Fruit fly (Drosophila melanogaster) whole organism, wandering third instar larva: ENCODE data around the gene CG13039.

Experiments used
- Abd-B ChIP-seq: fragments of >200 bp; optimal IDR thresholded peaks from 2 replicates; lab custom pipeline; 2017; ENCODE audit warnings: missing biosample characterization, missing genetic modification characterization
- CG32264 ChIP-seq: fragments of 200-800 bp; sonication (Bioruptor generic); optimal IDR thresholded peaks from 2 replicates; lab custom pipeline; 2016; ENCODE audit warnings: missing biosample characterization, missing genetic modification characterization
- CG9705 ChIP-seq: fragments of 200-800 bp; sonication (Bioruptor generic); optimal IDR thresholded peaks from 2 replicates; lab custom pipeline; 2018; ENCODE audit warnings: missing biosample characterization, mild to moderate bottlenecking, missing genetic modification characterization
- CrebA ChIP-seq: fragments of 200-800 bp; sonication (Bioruptor generic); optimal IDR thresholded peaks from 2 replicates; lab custom pipeline; 2016; ENCODE audit warnings: missing biosample characterization, mild to moderate bottlenecking, missing genetic modification characterization, borderline replicate concordance
- Dfd ChIP-seq: fragments of >200 bp; optimal IDR thresholded peaks from 2 replicates; lab custom pipeline; 2017; ENCODE audit warnings: missing biosample characterization, missing genetic modification characterization
- Dif ChIP-seq: fragments of 200-275, 200-300 bp; sonication (Bioruptor generic); optimal IDR thresholded peaks from 2 replicates; lab custom pipeline; 2018; ENCODE audit warnings: missing biosample characterization, missing genetic modification characterization; ENCODE audit not compliant: partially characterized antibody
- GATAd ChIP-seq: sonication (Bioruptor generic); optimal IDR thresholded peaks from 2 replicates; lab custom pipeline; 2016; ENCODE audit warnings: missing biosample characterization, missing genetic modification characterization
- HLH106 ChIP-seq: fragments of 200-800 bp; optimal IDR thresholded peaks from 3 replicates; lab custom pipeline; 2019; ENCODE audit warnings: missing biosample characterization, mild to moderate bottlenecking, missing genetic modification characterization, moderate library complexity
- Hnf4 ChIP-seq: fragments of 200-800 bp; sonication (Bioruptor generic); optimal IDR thresholded peaks from 2 replicates; lab custom pipeline; 2016; ENCODE audit warnings: missing biosample characterization, mild to moderate bottlenecking, missing genetic modification characterization
- Hr78 ChIP-seq: fragments of >200 bp; optimal IDR thresholded peaks from 2 replicates; lab custom pipeline; 2017; ENCODE audit warnings: missing biosample characterization, missing genetic modification characterization
- Hr83 ChIP-seq: fragments of 200-300 bp; sonication (Bioruptor generic); optimal IDR thresholded peaks from 2 replicates; lab custom pipeline; 2016; ENCODE audit warnings: missing biosample characterization, mild to moderate bottlenecking, missing genetic modification characterization, moderate library complexity; ENCODE audit not compliant: poor library complexity, severe bottlenecking
- Jra ChIP-seq: sonication (Bioruptor generic); optimal IDR thresholded peaks from 2 replicates; lab custom pipeline; 2016; ENCODE audit warnings: missing biosample characterization, missing genetic modification characterization
- Myc ChIP-seq: fragments of >200 bp; optimal IDR thresholded peaks from 2 replicates; lab custom pipeline; 2017
- N ChIP-seq: fragments of >200 bp; optimal IDR thresholded peaks from 2 replicates; lab custom pipeline; 2018; ENCODE audit warnings: missing biosample characterization, missing external identifiers, missing genetic modification characterization
- Rel ChIP-seq, 2 experiments: fragments of 200-800 bp; sonication (Bioruptor generic) in 1 of 2; optimal IDR thresholded peaks; 2 replicates in 1 of 2; 3 replicates in 1 of 2; lab custom pipeline; 2016 to 2019; ENCODE audit warnings: mild to moderate bottlenecking in 2 of 2, missing biosample characterization in 2 of 2, missing genetic modification characterization in 2 of 2, moderate library complexity in 1 of 2
- Sp1 ChIP-seq: fragments of 200-800 bp; sonication (Bioruptor generic); optimal IDR thresholded peaks from 3 replicates; lab custom pipeline; 2019; ENCODE audit warnings: missing biosample characterization, mild to moderate bottlenecking, missing genetic modification characterization, moderate library complexity
- Vsx2 ChIP-seq: fragments of 200-300, 225-300 bp; sonication (Bioruptor generic); optimal IDR thresholded peaks from 2 replicates; lab custom pipeline; 2018; ENCODE audit warnings: missing biosample characterization, missing genetic modification characterization; ENCODE audit not compliant: partially characterized antibody
- dl ChIP-seq, 2 experiments: fragments of 175-275, 200-275 bp in 1 of 2; fragments of 200-275 bp in 1 of 2; sonication (Bioruptor generic); optimal IDR thresholded peaks; lab custom pipeline; 2018; ENCODE audit warnings: mild to moderate bottlenecking in 2 of 2, missing biosample characterization in 2 of 2, missing genetic modification characterization in 2 of 2, moderate library complexity in 2 of 2; ENCODE audit not compliant: partially characterized antibody in 2 of 2, insufficient read depth in 1 of 2
- dmrt93B ChIP-seq: fragments of 200-800 bp; sonication (Bioruptor generic); optimal IDR thresholded peaks from 2 replicates; lab custom pipeline; 2018; ENCODE audit warnings: missing biosample characterization, mild to moderate bottlenecking, missing genetic modification characterization
- dsf ChIP-seq: sonication (Bioruptor generic); optimal IDR thresholded peaks from 2 replicates; lab custom pipeline; 2016; ENCODE audit warnings: missing biosample characterization, missing genetic modification characterization, borderline replicate concordance
- ey ChIP-seq: fragments of 200-800 bp; sonication (Bioruptor generic); optimal IDR thresholded peaks from 2 replicates; lab custom pipeline; 2016; ENCODE audit warnings: missing biosample characterization, missing genetic modification characterization
- foxo ChIP-seq, 2 experiments: fragments of 200-800 bp; sonication (Bioruptor generic); optimal IDR thresholded peaks; 2 replicates in 1 of 2; 3 replicates in 1 of 2; lab custom pipeline; 2016 to 2017; ENCODE audit warnings: missing biosample characterization in 2 of 2, missing genetic modification characterization in 2 of 2
- h ChIP-seq: fragments of 200-800 bp; sonication (Bioruptor generic); optimal IDR thresholded peaks from 3 replicates; lab custom pipeline; 2016; ENCODE audit warnings: missing biosample characterization, mild to moderate bottlenecking, missing genetic modification characterization
- jim ChIP-seq: fragments of 175-275, 200-325 bp; sonication (Bioruptor generic); optimal IDR thresholded peaks from 2 replicates; lab custom pipeline; 2016; ENCODE audit warnings: missing biosample characterization, mild to moderate bottlenecking, missing genetic modification characterization
- lola ChIP-seq: fragments of >200 bp; optimal IDR thresholded peaks from 2 replicates; lab custom pipeline; 2017; ENCODE audit warnings: missing biosample characterization, missing genetic modification characterization
- pan ChIP-seq: fragments of >200 bp; optimal IDR thresholded peaks from 2 replicates; lab custom pipeline; 2017
- psq ChIP-seq: fragments of 200-800 bp; sonication (Bioruptor generic); optimal IDR thresholded peaks from 3 replicates; lab custom pipeline; 2017; ENCODE audit warnings: missing biosample characterization, mild to moderate bottlenecking, missing genetic modification characterization, moderate library complexity
- rgr ChIP-seq: fragments of 200-800 bp; sonication (Bioruptor generic); optimal IDR thresholded peaks from 3 replicates; lab custom pipeline; 2016; ENCODE audit warnings: missing biosample characterization, mild to moderate bottlenecking, missing genetic modification characterization
- sage ChIP-seq: fragments of 200-800 bp; sonication (Bioruptor generic); optimal IDR thresholded peaks from 2 replicates; lab custom pipeline; 2016; ENCODE audit warnings: missing biosample characterization, mild to moderate bottlenecking, missing genetic modification characterization
- sv ChIP-seq: fragments of 200-800 bp; sonication (Bioruptor generic); optimal IDR thresholded peaks from 3 replicates; lab custom pipeline; 2016; ENCODE audit warnings: missing biosample characterization, missing genetic modification characterization
- usp ChIP-seq: fragments of >200 bp; optimal IDR thresholded peaks from 2 replicates; lab custom pipeline; 2017; ENCODE audit warnings: missing biosample characterization, missing genetic modification characterization

The CG13039 gene

dm6 chr3L:16347914-16348313 is 21.4 kb upstream of the CG13039 start, which contains the start of gene mRpS34:
TSS of gene mRpS34 (plus strand) at chr3L:16348074.
- TF ChIP-seq rgr (GFP tag; lab: Kevin White, UChicago) = no peak
- no peak for TF ChIP-seq lola (GFP tag; lab: Kevin White, UChicago)
- TF ChIP-seq Hr78 (GFP tag; lab: Kevin White, UChicago) = no peak
- no peak for TF ChIP-seq Abd-B (GFP tag; lab: Kevin White, UChicago)
- TF ChIP-seq Jra (GFP tag; lab: Kevin White, UChicago) = no peak
- no peak for TF ChIP-seq sv (GFP tag; lab: Kevin White, UChicago)
- no peak for TF ChIP-seq N (GFP tag; lab: Kevin White, UChicago)
- no peak for TF ChIP-seq Dif (GFP tag; lab: Kevin White, UChicago)
- no peak for TF ChIP-seq dsf

- no peak for TF ChIP-seq rgr (GFP tag; lab: Kevin White, UChicago)
- TF ChIP-seq Myc (lab: Kevin White, UChicago) = no peak
- TF ChIP-seq CG9705 = no peak
- TF ChIP-seq foxo (GFP tag; optimal IDR thresholded peaks at IDR 0.05; lab: Kevin White, UChicago) = no peak
- no peak for TF ChIP-seq usp (GFP tag; lab: Kevin White, UChicago)
- no peak for TF ChIP-seq N (GFP tag; lab: Kevin White, UChicago)
- no peak for TF ChIP-seq CrebA (GFP tag; lab: Kevin White, UChicago)
- TF ChIP-seq Rel (GFP tag; optimal IDR thresholded peaks at IDR 0.05; lab: Kevin White, UChicago) = no peak
- TF ChIP-seq Rel (tag; optimal IDR thresholded peaks at IDR 0.05; lab: Kevin White, UChicago) = no peak
- no peak for TF ChIP-seq Jra (GFP tag; lab: Kevin White, UChicago)
- TF ChIP-seq dl (GFP tag; optimal IDR thresholded peaks at IDR 0.05; lab: Kevin White, UChicago; ENCODE audit: insufficient read depth in 1 of 2, partially characterized antibody in 2 of 2) = no peak
- no peak for TF ChIP-seq ey
- TF ChIP-seq GATAd (GFP tag; lab: Kevin White, UChicago) = no peak
- TF ChIP-seq h (GFP tag; lab: Kevin White, UChicago) = no peak
- no peak for TF ChIP-seq Dfd (GFP tag; lab: Kevin White, UChicago)
- no peak for TF ChIP-seq Hr83 (GFP tag; lab: Kevin White, UChicago)
- TF ChIP-seq psq = no peak
- TF ChIP-seq Sp1 (GFP tag; lab: Kevin White, UChicago) = no peak
Observed at dm6 chr3L:16346023-16346422, 19.5 kb upstream of the CG13039 start, which contains the start of gene CG33257. TSS of gene CG33257 (plus strand) at chr3L:16346323.

- TF ChIP-seq Jra (GFP tag; lab: Kevin White, UChicago) = no peak
- TF ChIP-seq h (GFP tag; lab: Kevin White, UChicago) = no peak
- no peak for TF ChIP-seq foxo (GFP tag; optimal IDR thresholded peaks at IDR 0.05; lab: Kevin White, UChicago)
- TF ChIP-seq CG32264 (GFP tag; lab: Kevin White, UChicago) = no peak
- no peak for TF ChIP-seq Dfd (GFP tag; lab: Kevin White, UChicago)
- no peak for TF ChIP-seq Vsx2 (GFP tag; lab: Kevin White, UChicago)
- TF ChIP-seq sage = no peak
- no peak for TF ChIP-seq Hr78 (GFP tag; lab: Kevin White, UChicago)
- no peak for TF ChIP-seq Myc (lab: Kevin White, UChicago)
Observed at dm6 chr3L:16339873-16340272, 13.3 kb upstream of the CG13039 start.

dm6 chr3L:16339463-16339862 is 12.9 kb upstream of the CG13039 start:
- TF ChIP-seq Hnf4 (GFP tag; lab: Kevin White, UChicago) (no peak), lola (GFP tag; lab: Kevin White, UChicago) (no peak), jim (GFP tag; lab: Kevin White, UChicago) (no peak), psq (no peak), Dfd (GFP tag; lab: Kevin White, UChicago) (no peak), Myc (lab: Kevin White, UChicago) (no peak), CG9705 (no peak), HLH106 (no peak), Sp1 (GFP tag; lab: Kevin White, UChicago) (no peak), Dif (GFP tag; lab: Kevin White, UChicago) (no peak), pan (lab: Kevin White, UChicago) (no peak), h (GFP tag; lab: Kevin White, UChicago) (no peak), Hr78 (GFP tag; lab: Kevin White, UChicago) (no peak), Rel (GFP tag; optimal IDR thresholded peaks at IDR 0.05; lab: Kevin White, UChicago) (no peak), Rel (tag; optimal IDR thresholded peaks at IDR 0.05; lab: Kevin White, UChicago) (no peak), dmrt93B (GFP tag; lab: Kevin White, UChicago) (no peak), rgr (GFP tag; lab: Kevin White, UChicago) (no peak), sv (GFP tag; lab: Kevin White, UChicago) (no peak), Hr83 (GFP tag; lab: Kevin White, UChicago) (no peak), Abd-B (GFP tag; lab: Kevin White, UChicago) (no peak), dl (GFP tag; optimal IDR thresholded peaks at IDR 0.05; lab: Kevin White, UChicago; ENCODE audit: insufficient read depth in 1 of 2, partially characterized antibody in 2 of 2) (no peak)
- TF ChIP-seq, all 38 proteins: peak for 0
